Fruit fly (Drosophila melanogaster): Measurements from ENCODE around the gene TrissinR.

DNA sequence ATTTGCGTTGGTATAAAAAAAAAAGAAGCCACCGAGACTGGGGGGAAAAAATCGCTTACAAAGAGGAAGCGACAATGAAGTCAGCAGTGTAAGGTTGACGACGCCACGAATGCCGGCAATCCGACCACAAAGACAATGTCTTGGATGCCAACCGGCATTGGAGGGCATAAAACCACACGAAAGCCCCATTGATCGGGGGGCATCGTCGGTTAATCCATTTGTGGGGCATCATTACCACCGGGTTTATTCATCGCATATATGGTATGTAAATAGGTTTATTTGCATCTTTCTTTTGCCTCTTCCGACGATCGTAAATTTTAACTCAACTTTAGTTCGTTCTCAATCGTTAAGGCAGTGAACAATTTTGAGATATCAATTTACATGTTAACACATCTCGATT is 63.2 kb downstream of the TrissinR start:
- no peak for TF ChIP-seq ttk (optimal IDR thresholded peaks at IDR 0.05)
- TF ChIP-seq psq (optimal IDR thresholded peaks at IDR 0.05): no peak
- TF ChIP-seq h (optimal IDR thresholded peaks at IDR 0.05): no peak
